Worm (Caenorhabditis elegans) whole organism, early embryonic: ENCODE data around the gene sdz-27.
"Not testable (repeated sequence)": the region's sequence is repeated elsewhere in the genome, so short reads cannot be mapped to it uniquely, and the experiment has no call there.

Source experiments
- B0310.2 ChIP-seq: sonication (generic microtip); optimal IDR thresholded peaks from 2 replicates; lab custom pipeline; 2016; ENCODE audit warnings: mild to moderate bottlenecking, missing genetic modification characterization, missing compliant biosample characterization
- F13C5.2 ChIP-seq: sonication (generic microtip); optimal IDR thresholded peaks from 2 replicates; lab custom pipeline; 2017; ENCODE audit warnings: mild to moderate bottlenecking, missing genetic modification characterization, inconsistent platforms, missing compliant biosample characterization
- aly-1 ChIP-seq: sonication (generic microtip); optimal IDR thresholded peaks from 2 replicates; lab custom pipeline; 2016; ENCODE audit warnings: missing genetic modification characterization, missing compliant biosample characterization
- ama-1 ChIP-seq: fragments of 150-350 bp; optimal IDR thresholded peaks from 2 replicates; lab custom pipeline; 2014
- ceh-13 ChIP-seq: fragments of 200-800 bp; sonication (Bioruptor generic); optimal IDR thresholded peaks from 2 replicates; lab custom pipeline; 2018; ENCODE audit warnings: mild to moderate bottlenecking, missing genetic modification characterization, missing compliant biosample characterization
- ceh-36 ChIP-seq: sonication (generic microtip); optimal IDR thresholded peaks from 2 replicates; lab custom pipeline; 2016; ENCODE audit warnings: missing genetic modification characterization, inconsistent platforms, missing compliant biosample characterization
- ets-7 ChIP-seq: sonication (generic microtip); optimal IDR thresholded peaks from 2 replicates; lab custom pipeline; 2016; ENCODE audit warnings: missing genotype, missing genetic modification characterization, missing compliant biosample characterization
- flt-1 ChIP-seq: fragments of 200-800 bp; sonication (Bioruptor generic); IDR thresholded peaks from 2 replicates; pipeline ENCODE4 v1.3.6; 2022; ENCODE audit warnings: missing genetic modification characterization, missing compliant biosample characterization
- hmbx-1 ChIP-seq: sonication (generic microtip); optimal IDR thresholded peaks from 2 replicates; lab custom pipeline; 2016; ENCODE audit warnings: mild to moderate bottlenecking, missing genetic modification characterization, missing compliant biosample characterization
- hmg-4 ChIP-seq: fragments of 200-800 bp; sonication (Bioruptor generic); optimal IDR thresholded peaks from 2 replicates; lab custom pipeline; 2018; ENCODE audit warnings: mild to moderate bottlenecking, missing genetic modification characterization, missing compliant biosample characterization
- hnd-1 ChIP-seq: sonication (generic microtip); optimal IDR thresholded peaks from 2 replicates; lab custom pipeline; 2016; ENCODE audit warnings: missing genetic modification characterization, missing compliant biosample characterization
- pes-1 ChIP-seq: fragments of 200-800 bp; sonication (Bioruptor generic); IDR thresholded peaks from 2 replicates; pipeline ENCODE4 v1.3.6; 2022; ENCODE audit warnings: missing genetic modification reagents, missing genetic modification characterization, missing compliant biosample characterization
- scrt-1 ChIP-seq: fragments of 200-800 bp; sonication (Bioruptor generic); IDR thresholded peaks from 2 replicates; pipeline ENCODE4 v1.3.6; 2022; ENCODE audit warnings: missing genetic modification characterization, missing compliant biosample characterization
- sea-1 ChIP-seq: fragments of 200-800 bp; sonication (Bioruptor generic); conservative IDR thresholded peaks from 2 replicates; pipeline ENCODE4 v1.3.6; 2022; ENCODE audit warnings: missing genetic modification characterization, missing compliant biosample characterization
- tbx-11 ChIP-seq: fragments of 200-800 bp; sonication (Bioruptor generic); IDR thresholded peaks from 2 replicates; pipeline ENCODE4 v1.3.6; 2022; ENCODE audit warnings: missing genetic modification characterization, missing compliant biosample characterization
- tbx-37 ChIP-seq: fragments of 200-800 bp; sonication (Bioruptor generic); conservative IDR thresholded peaks from 2 replicates; pipeline ENCODE4 v1.3.6; 2022; ENCODE audit warnings: missing genetic modification reagents, missing genetic modification characterization, missing compliant biosample characterization
- tra-4 ChIP-seq: sonication (generic microtip); optimal IDR thresholded peaks from 2 replicates; lab custom pipeline; 2017; ENCODE audit warnings: missing genetic modification characterization, missing compliant biosample characterization

The sdz-27 gene

DNA sequence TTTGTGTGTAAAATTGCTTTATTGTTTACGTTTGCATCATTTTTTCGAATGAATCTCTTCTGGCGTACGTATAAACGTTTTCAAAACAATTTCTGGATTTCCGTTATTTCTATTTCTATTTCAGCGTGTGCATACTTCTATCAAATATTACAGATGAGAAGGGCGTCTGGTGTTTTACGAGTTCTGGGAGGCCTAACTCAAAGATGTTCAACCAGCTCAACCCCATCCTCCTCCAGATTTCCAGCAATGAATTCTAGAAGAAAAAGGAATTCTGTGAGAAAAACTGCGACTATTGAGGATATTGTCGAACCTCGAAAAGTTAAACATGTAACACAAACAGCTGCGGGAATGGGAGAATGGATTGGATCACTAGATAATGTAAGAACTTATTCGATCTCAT, 36.0 kb upstream of the sdz-27 start, which contains the start of gene C08F8.2:
Gene C08F8.2, plus strand, starts transcription at position 154 of the 400 bp plus-strand sequence.
- TF ChIP-seq pes-1 (GFP tag; lab: Robert Waterston, UW), result no peak

DNA sequence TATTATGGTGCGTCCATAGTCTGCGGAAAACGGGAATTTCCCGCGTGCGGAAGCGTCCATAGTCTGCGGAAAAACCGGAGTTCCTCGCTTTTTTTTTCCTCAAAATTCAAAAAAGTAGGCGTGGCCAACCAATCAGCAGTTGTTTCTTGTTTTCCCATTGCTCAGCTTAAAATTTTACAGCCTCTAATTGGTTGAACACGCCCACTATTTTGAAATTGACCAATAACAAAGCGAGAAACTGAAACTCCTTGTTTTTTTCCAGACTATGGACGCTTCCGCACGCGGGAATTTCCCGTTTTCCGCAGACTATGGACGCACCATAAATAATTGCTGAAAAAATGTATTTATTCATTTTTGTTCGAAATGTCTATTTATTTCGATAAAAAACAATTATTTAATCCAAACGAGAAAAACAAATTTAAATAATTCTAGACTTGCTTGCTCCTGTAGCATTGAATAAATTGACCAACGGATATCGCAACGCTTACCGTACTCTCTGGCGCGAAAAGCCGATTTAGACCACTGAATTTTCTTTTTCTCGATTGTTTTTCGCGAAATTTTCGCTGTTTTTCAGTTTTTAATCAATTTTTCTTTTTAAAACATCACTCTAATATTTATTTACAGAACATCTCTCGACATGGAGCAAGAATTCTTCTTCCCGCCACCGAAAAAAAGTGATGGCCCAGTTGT, 32.3 kb upstream of the sdz-27 start, which contains the start of gene C08F8.3:
Gene C08F8.3, plus strand, starts transcription at position 620 of the 690 bp plus-strand sequence.
- not testable (repeated sequence) for TF ChIP-seq pes-1 (GFP tag; lab: Robert Waterston, UW); aly-1 (tag; lab: Kevin White, UChicago); ceh-13 (GFP tag; lab: Kevin White, UChicago)

DNA sequence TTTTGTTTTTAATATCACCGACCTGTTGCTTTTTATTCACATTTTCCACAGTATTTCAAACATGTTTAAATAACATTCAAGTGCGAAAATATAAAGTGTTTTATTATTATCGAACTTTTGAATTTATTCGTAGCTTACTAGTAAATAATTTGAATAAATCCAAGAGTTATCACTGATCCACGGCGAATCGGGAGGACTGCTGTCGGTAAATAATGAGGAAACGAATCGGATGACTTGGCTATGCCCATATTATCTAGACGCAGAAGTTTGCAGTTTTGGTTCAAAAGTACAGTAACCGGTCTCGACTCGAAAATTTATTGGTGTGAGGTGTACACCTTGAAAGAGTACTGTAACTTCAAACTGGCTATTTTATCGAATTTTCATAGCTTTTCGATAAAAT, 30.3 kb upstream of the sdz-27 start:
- TF ChIP-seq B0310.2 (tag; lab: Kevin White, UChicago) (no peak), hmbx-1 (no peak), tra-4 (tag; lab: Kevin White, UChicago) (no peak), ceh-36 (tag; lab: Kevin White, UChicago) (no peak), ceh-13 (GFP tag; lab: Kevin White, UChicago) (no peak), scrt-1 (GFP tag; lab: Robert Waterston, UW) (no peak), tbx-37 (no peak), hmg-4 (GFP tag; lab: Kevin White, UChicago) (no peak), pes-1 (GFP tag; lab: Robert Waterston, UW) (no peak), sea-1 (GFP tag; lab: Robert Waterston, UW) (no peak), F13C5.2 (tag; lab: Kevin White, UChicago) (no peak), ets-7 (tag; lab: Kevin White, UChicago) (no peak)

DNA sequence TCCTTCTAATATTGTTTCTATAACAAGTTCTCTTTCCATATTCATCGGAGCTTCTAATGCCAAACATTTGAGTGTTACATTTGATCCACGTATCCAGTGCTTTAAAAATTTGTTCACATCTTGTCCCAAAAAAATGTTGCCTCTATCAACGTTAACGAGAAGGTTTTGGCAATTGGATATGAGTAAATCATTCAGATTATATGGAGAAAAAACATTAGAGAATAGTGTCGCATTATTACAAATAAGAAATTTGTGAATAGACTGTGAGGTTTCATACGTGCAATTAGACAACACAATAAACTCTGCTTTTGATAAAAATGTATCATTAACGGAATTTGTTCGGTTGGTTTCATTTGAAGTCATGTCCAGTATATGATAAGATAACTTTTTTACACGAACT, 26.9 kb upstream of the sdz-27 start, which contains the start of gene mboa-4:
Gene mboa-4, minus strand, starts transcription at position 101 of the 400 bp plus-strand sequence.
- TF ChIP-seq ceh-13 (GFP tag; lab: Kevin White, UChicago) (no peak), hmbx-1 (no peak), flt-1 (GFP tag; lab: Robert Waterston, UW) (no peak), pes-1 (GFP tag; lab: Robert Waterston, UW) (no peak), tbx-11 (GFP tag; lab: Robert Waterston, UW) (no peak), ceh-36 (tag; lab: Kevin White, UChicago) (no peak), tbx-37 (no peak), scrt-1 (GFP tag; lab: Robert Waterston, UW) (no peak), tra-4 (tag; lab: Kevin White, UChicago) (no peak), aly-1 (tag; lab: Kevin White, UChicago) (no peak), hmg-4 (GFP tag; lab: Kevin White, UChicago) (no peak), ets-7 (tag; lab: Kevin White, UChicago) (no peak), ama-1 (no peak), B0310.2 (tag; lab: Kevin White, UChicago) (no peak), hnd-1 (tag; lab: Kevin White, UChicago) (no peak), F13C5.2 (tag; lab: Kevin White, UChicago) (no peak)

DNA sequence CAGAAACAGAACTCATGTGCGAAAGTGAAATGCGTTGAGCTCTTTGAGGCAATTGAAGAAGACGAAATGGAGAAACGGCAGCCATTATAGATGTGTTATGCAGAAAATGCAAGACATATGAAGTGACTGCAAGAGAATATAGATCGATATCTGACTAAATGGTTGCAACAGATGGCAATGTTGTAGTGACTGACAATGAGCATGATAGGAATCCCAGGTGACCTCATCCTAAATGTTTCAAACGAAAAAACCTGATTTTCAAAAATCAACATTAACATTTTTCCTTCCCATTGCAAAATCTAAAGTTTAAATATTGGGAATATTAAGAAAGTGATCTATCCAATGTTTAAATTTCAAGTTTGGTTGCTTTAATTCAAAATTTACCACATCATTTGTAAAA, 26.1 kb upstream of the sdz-27 start, which contains the start of gene C08F8.15:
Gene C08F8.15, minus strand, starts transcription at position 101 of the 400 bp plus-strand sequence.
- TF ChIP-seq hmg-4 (GFP tag; lab: Kevin White, UChicago) (no peak), aly-1 (tag; lab: Kevin White, UChicago) (no peak), hmbx-1 (no peak), flt-1 (GFP tag; lab: Robert Waterston, UW) (no peak), ceh-13 (GFP tag; lab: Kevin White, UChicago) (no peak), F13C5.2 (tag; lab: Kevin White, UChicago) (no peak), B0310.2 (tag; lab: Kevin White, UChicago) (no peak), tbx-37 (no peak)

DNA sequence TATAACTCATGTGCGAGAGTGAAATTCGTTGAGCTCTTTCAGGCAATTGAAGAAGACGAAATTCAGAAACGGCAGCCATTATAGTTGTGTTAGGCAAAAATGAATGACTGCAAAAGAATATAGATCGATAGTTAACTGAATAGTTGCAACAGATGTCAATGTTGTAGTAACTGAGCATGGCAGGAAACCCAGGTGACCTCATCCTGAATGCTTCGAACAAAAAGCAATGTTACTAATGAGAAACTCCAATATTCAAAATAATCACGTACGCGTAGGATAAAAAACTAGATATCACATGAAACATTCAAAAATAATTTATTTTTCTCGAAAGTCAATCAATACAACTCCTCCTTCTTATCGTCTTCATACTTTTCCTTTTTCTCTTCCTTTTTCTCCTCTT, 24.4 kb upstream of the sdz-27 start, which contains the start of gene fbxb-9:
Gene fbxb-9, minus strand, starts transcription at position 101 of the 400 bp plus-strand sequence.
- no peak for TF ChIP-seq tra-4 (tag; lab: Kevin White, UChicago)
- TF ChIP-seq F13C5.2 (tag; lab: Kevin White, UChicago), result no peak
- no peak for TF ChIP-seq hnd-1 (tag; lab: Kevin White, UChicago)
- TF ChIP-seq scrt-1 (GFP tag; lab: Robert Waterston, UW), result no peak
- TF ChIP-seq ama-1, result no peak
- TF ChIP-seq ets-7 (tag; lab: Kevin White, UChicago), result no peak
- TF ChIP-seq sea-1 (GFP tag; lab: Robert Waterston, UW), result no peak
- TF ChIP-seq hmbx-1, result no peak
- no peak for TF ChIP-seq ceh-36 (tag; lab: Kevin White, UChicago)
- no peak for TF ChIP-seq aly-1 (tag; lab: Kevin White, UChicago)
- no peak for TF ChIP-seq hmg-4 (GFP tag; lab: Kevin White, UChicago)
- no peak for TF ChIP-seq tbx-37
- TF ChIP-seq flt-1 (GFP tag; lab: Robert Waterston, UW), result no peak
- no peak for TF ChIP-seq tbx-11 (GFP tag; lab: Robert Waterston, UW)
- no peak for TF ChIP-seq ceh-13 (GFP tag; lab: Kevin White, UChicago)
- no peak for TF ChIP-seq pes-1 (GFP tag; lab: Robert Waterston, UW)
- no peak for TF ChIP-seq B0310.2 (tag; lab: Kevin White, UChicago)

DNA sequence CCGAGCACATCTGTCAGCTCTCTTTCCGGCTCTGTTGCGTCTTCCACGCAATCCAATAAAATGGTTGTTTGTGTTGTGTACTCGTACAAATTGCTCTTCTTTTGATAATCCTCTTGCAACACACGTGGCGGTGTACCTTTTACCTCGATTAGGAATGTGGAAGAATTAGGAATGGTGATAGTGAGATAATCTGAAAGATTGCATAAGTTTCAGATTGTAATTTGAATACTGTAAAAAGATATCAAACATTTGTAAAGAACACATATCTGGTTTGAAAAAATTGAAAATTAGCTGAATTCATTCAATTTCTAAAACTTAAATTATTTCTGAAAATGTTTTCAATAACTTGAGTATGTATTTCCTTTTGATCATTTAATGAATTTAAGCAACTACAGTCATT, 22.0 kb upstream of the sdz-27 start, which contains the start of gene C08F8.6:
Gene C08F8.6, minus strand, starts transcription at position 101 of the 400 bp plus-strand sequence.
- TF ChIP-seq ets-7 (tag; lab: Kevin White, UChicago), result no peak
